Worm (Caenorhabditis elegans) whole organism, L2 larva: ENCODE results near the gene ZK673.11.
A peak's percentile ranks its signal among the peaks of the same experiment; 100 is the strongest.

Experiments used
- C34F6.9 ChIP-seq: fragments of 150-350 bp; optimal IDR thresholded peaks from 2 replicates; lab custom pipeline; 2014; ENCODE audit warnings: missing biosample characterization, missing genetic modification characterization
- F13H6.1 ChIP-seq: sonication (generic microtip); optimal IDR thresholded peaks from 2 replicates; lab custom pipeline; 2016; ENCODE audit warnings: missing genetic modification characterization, missing compliant biosample characterization
- Y55F3AM.14 ChIP-seq: fragments of 200-800 bp; sonication (Bioruptor generic); optimal IDR thresholded peaks from 2 replicates; lab custom pipeline; 2018; ENCODE audit warnings: mild to moderate bottlenecking, missing genetic modification characterization, missing compliant biosample characterization
- ZK546.5 ChIP-seq: sonication (generic microtip); optimal IDR thresholded peaks from 2 replicates; lab custom pipeline; 2017; ENCODE audit warnings: missing biosample characterization, missing genetic modification characterization
- alr-1 ChIP-seq: fragments of 150-350 bp; optimal IDR thresholded peaks from 2 replicates; lab custom pipeline; 2014; ENCODE audit warnings: missing biosample characterization, missing genetic modification characterization
- aly-2 ChIP-seq: fragments of 150-350 bp; optimal IDR thresholded peaks from 2 replicates; lab custom pipeline; 2014; ENCODE audit warnings: missing biosample characterization, missing genetic modification characterization
- ama-1 ChIP-seq: fragments of 150-350 bp; optimal IDR thresholded peaks from 2 replicates; lab custom pipeline; 2018; ENCODE audit warnings: inconsistent platforms
- blmp-1 ChIP-seq: sonication (generic microtip); optimal IDR thresholded peaks from 2 replicates; lab custom pipeline; 2017; ENCODE audit warnings: missing genetic modification characterization, mild to moderate bottlenecking, missing compliant biosample characterization, antibody characterized with exemption, moderate library complexity; ENCODE audit not compliant: insufficient read depth
- ceh-16 ChIP-seq: fragments of 150-350 bp; optimal IDR thresholded peaks from 2 replicates; lab custom pipeline; 2014; ENCODE audit warnings: missing biosample characterization, missing genetic modification characterization
- ceh-82 ChIP-seq: fragments of 150-350 bp; optimal IDR thresholded peaks from 2 replicates; lab custom pipeline; 2014; ENCODE audit warnings: missing biosample characterization, missing genetic modification characterization
- crh-2 ChIP-seq: sonication (generic microtip); optimal IDR thresholded peaks from 2 replicates; lab custom pipeline; 2017; ENCODE audit warnings: missing biosample characterization, missing genetic modification characterization
- dmd-4 ChIP-seq: sonication (generic microtip); optimal IDR thresholded peaks from 2 replicates; lab custom pipeline; 2017; ENCODE audit warnings: missing biosample characterization, missing genetic modification characterization
- egl-27 ChIP-seq: sonication (generic microtip); optimal IDR thresholded peaks from 3 replicates; lab custom pipeline; 2017; ENCODE audit warnings: missing biosample characterization, missing genetic modification reagents, missing genetic modification characterization
- elt-1 ChIP-seq: fragments of 150-350 bp; optimal IDR thresholded peaks from 2 replicates; lab custom pipeline; 2014; ENCODE audit warnings: missing biosample characterization, missing genetic modification characterization
- elt-3 ChIP-seq: sonication (generic microtip); optimal IDR thresholded peaks from 2 replicates; lab custom pipeline; 2017; ENCODE audit warnings: missing biosample characterization, missing genetic modification characterization
- fos-1 ChIP-seq: fragments of 150-350 bp; optimal IDR thresholded peaks from 2 replicates; lab custom pipeline; 2014; ENCODE audit warnings: missing biosample characterization, missing genetic modification characterization
- gmeb-1 ChIP-seq: fragments of 150-350 bp; optimal IDR thresholded peaks from 2 replicates; lab custom pipeline; 2014; ENCODE audit warnings: missing biosample characterization, missing genetic modification characterization
- lin-11 ChIP-seq: fragments of 150-350 bp; sonication (generic microtip); optimal IDR thresholded peaks from 2 replicates; lab custom pipeline; 2014; ENCODE audit warnings: missing biosample characterization, missing genetic modification characterization, inconsistent platforms, mixed read lengths
- lin-13 ChIP-seq: fragments of 150-350 bp; optimal IDR thresholded peaks from 2 replicates; lab custom pipeline; 2014; ENCODE audit warnings: missing biosample characterization, missing genetic modification reagents, missing genetic modification characterization
- lsy-2 ChIP-seq, 2 experiments: fragments of 150-350 bp in 1 of 2; sonication (generic microtip) in 1 of 2; optimal IDR thresholded peaks; 2 replicates each; lab custom pipeline; 2014 to 2017; ENCODE audit warnings: missing biosample characterization in 2 of 2, missing genetic modification characterization in 2 of 2
- mab-5 ChIP-seq: fragments of 150-350 bp; optimal IDR thresholded peaks from 2 replicates; lab custom pipeline; 2014; ENCODE audit warnings: missing biosample characterization, missing genetic modification characterization
- mdl-1 ChIP-seq, 2 experiments: fragments of 150-350 bp in 1 of 2; sonication (generic microtip) in 1 of 2; optimal IDR thresholded peaks; 2 replicates each; lab custom pipeline; 2017; ENCODE audit warnings: missing biosample characterization in 2 of 2, missing genetic modification characterization in 2 of 2
- nhr-10 ChIP-seq: sonication (generic microtip); optimal IDR thresholded peaks from 2 replicates; lab custom pipeline; 2017; ENCODE audit warnings: missing biosample characterization, missing genetic modification characterization
- nhr-11 ChIP-seq: fragments of 150-350 bp; optimal IDR thresholded peaks from 2 replicates; lab custom pipeline; 2014; ENCODE audit warnings: missing biosample characterization, missing genetic modification characterization
- nhr-12 ChIP-seq: fragments of 150-350 bp; optimal IDR thresholded peaks from 2 replicates; lab custom pipeline; 2014; ENCODE audit warnings: missing biosample characterization, missing genetic modification characterization
- nhr-129 ChIP-seq: fragments of 150-350 bp; optimal IDR thresholded peaks from 2 replicates; lab custom pipeline; 2014; ENCODE audit warnings: missing biosample characterization, missing genetic modification characterization
- nhr-21 ChIP-seq: fragments of 150-350 bp; optimal IDR thresholded peaks from 2 replicates; lab custom pipeline; 2014; ENCODE audit warnings: missing biosample characterization, missing genetic modification characterization
- nhr-237 ChIP-seq: fragments of 150-350 bp; optimal IDR thresholded peaks from 2 replicates; lab custom pipeline; 2014; ENCODE audit warnings: missing biosample characterization, missing genetic modification characterization
- nhr-25 ChIP-seq: fragments of 150-350 bp; sonication (generic microtip); optimal IDR thresholded peaks from 3 replicates; lab custom pipeline; 2014; ENCODE audit warnings: missing biosample characterization, missing genetic modification characterization
- nhr-6 ChIP-seq: fragments of 150-350 bp; optimal IDR thresholded peaks from 2 replicates; lab custom pipeline; 2014; ENCODE audit warnings: missing biosample characterization, missing genetic modification characterization
- nhr-77 ChIP-seq: fragments of 150-350 bp; optimal IDR thresholded peaks from 2 replicates; lab custom pipeline; 2014; ENCODE audit warnings: missing biosample characterization, missing genetic modification characterization
- sem-4 ChIP-seq: fragments of 150-350 bp; optimal IDR thresholded peaks from 2 replicates; lab custom pipeline; 2014; ENCODE audit warnings: missing biosample characterization, missing genetic modification reagents, missing genetic modification characterization
- skn-1 ChIP-seq: sonication (generic microtip); optimal IDR thresholded peaks from 2 replicates; lab custom pipeline; 2017; ENCODE audit warnings: missing biosample characterization, missing genetic modification characterization
- sma-3 ChIP-seq: sonication (generic microtip); optimal IDR thresholded peaks from 2 replicates; lab custom pipeline; 2016; ENCODE audit warnings: missing genetic modification reagents, missing genetic modification characterization, missing compliant biosample characterization
- sma-9 ChIP-seq, 2 experiments: fragments of 150-350 bp in 1 of 2; sonication (generic microtip) in 1 of 2; optimal IDR thresholded peaks; 2 replicates each; lab custom pipeline; 2014 to 2016; ENCODE audit warnings: missing genetic modification characterization in 2 of 2, mild to moderate bottlenecking in 1 of 2, missing biosample characterization in 1 of 2, missing compliant biosample characterization in 1 of 2, missing genetic modification reagents in 1 of 2, moderate library complexity in 1 of 2
- snpc-4 ChIP-seq: fragments of 150-350 bp; optimal IDR thresholded peaks from 2 replicates; lab custom pipeline; 2014; ENCODE audit warnings: missing biosample characterization, missing genetic modification characterization
- unc-39 ChIP-seq: fragments of 150-350 bp; optimal IDR thresholded peaks from 2 replicates; lab custom pipeline; 2014; ENCODE audit warnings: missing biosample characterization, missing genetic modification characterization
- unc-55 ChIP-seq: fragments of 150-350 bp; sonication (generic microtip); optimal IDR thresholded peaks from 3 replicates; lab custom pipeline; 2014; ENCODE audit warnings: missing biosample characterization, missing genetic modification reagents, missing genetic modification characterization
- unc-62 ChIP-seq: fragments of 150-350 bp; optimal IDR thresholded peaks from 2 replicates; lab custom pipeline; 2014; ENCODE audit warnings: missing biosample characterization, missing genetic modification reagents, missing genetic modification characterization
- zag-1 ChIP-seq: fragments of 150-350 bp; optimal IDR thresholded peaks from 2 replicates; lab custom pipeline; 2014; ENCODE audit warnings: missing biosample characterization, missing genetic modification characterization
- ztf-1 ChIP-seq: fragments of 200-800 bp; sonication (Bioruptor generic); conservative IDR thresholded peaks from 2 replicates; pipeline ENCODE4 v1.3.6; 2022; ENCODE audit warnings: missing genetic modification characterization, missing compliant biosample characterization
- ztf-11 ChIP-seq: sonication (generic microtip); optimal IDR thresholded peaks from 2 replicates; lab custom pipeline; 2017; ENCODE audit warnings: missing biosample characterization, missing genetic modification characterization
- ztf-4 ChIP-seq: fragments of 150-350 bp; optimal IDR thresholded peaks from 2 replicates; lab custom pipeline; 2014; ENCODE audit warnings: missing biosample characterization, missing genetic modification characterization

The ZK673.11 gene

DNA sequence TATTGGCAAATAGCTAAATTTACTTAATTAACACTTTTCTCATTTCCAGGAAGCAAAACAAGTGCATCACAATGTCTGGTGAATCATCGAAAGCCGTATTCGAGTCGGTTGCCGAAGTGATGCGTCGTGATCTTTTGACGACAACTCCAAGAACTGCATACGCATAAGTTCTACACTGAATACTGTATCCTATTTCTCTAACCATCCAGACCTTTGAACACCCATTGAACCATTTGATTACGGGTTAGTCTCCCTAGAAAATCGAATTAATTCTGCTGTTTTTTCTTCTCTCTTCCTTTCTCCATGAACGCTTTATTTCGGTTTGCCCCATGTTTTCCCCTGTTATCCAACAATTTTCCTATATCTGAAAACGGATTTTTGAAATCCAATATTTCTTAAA lies 7.4 kb upstream of the ZK673.11 start, which contains the start of gene lin-56:
Gene lin-56, plus strand, starts transcription at position 301 of the 400 bp plus-strand sequence.
- TF ChIP-seq ztf-1 (GFP tag; lab: Robert Waterston, UW): no peak
- TF ChIP-seq nhr-237 (tag; lab: Kevin White, UChicago): no peak
- no peak for TF ChIP-seq ceh-82 (tag; lab: Kevin White, UChicago)
- TF ChIP-seq nhr-25: no peak
- no peak for TF ChIP-seq nhr-12 (tag; lab: Kevin White, UChicago)
- no peak for TF ChIP-seq F13H6.1
- no peak for TF ChIP-seq unc-39
- TF ChIP-seq nhr-10 (tag; lab: Kevin White, UChicago): no peak
- no peak for TF ChIP-seq ztf-4 (tag; lab: Kevin White, UChicago)

DNA sequence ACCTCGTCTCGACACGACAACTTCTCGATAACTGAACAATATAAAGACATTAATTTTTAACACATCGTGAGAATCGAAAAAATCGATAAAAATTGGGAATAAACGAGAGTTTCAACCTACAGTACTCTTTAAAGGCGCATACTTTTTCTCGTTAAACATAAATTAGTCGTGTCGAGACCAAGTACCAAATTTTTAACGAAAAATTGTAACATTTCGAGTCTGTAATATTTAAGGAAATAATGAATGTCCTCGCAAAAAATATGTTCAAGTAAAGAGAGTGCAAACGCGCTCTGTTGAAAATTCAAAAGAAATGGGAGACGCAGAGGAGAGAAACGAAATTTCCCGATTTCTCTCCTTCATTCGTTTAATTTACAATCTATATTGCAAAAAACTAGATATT lies 6.7 kb upstream of the ZK673.11 start:
- TF ChIP-seq dmd-4 (tag; lab: Kevin White, UChicago) (no peak), lin-11 (tag; lab: Kevin White, UChicago) (no peak), blmp-1 (no peak), sma-3 (GFP tag; lab: Kevin White, UChicago) (no peak), zag-1 (tag; lab: Kevin White, UChicago) (no peak), alr-1 (no peak), egl-27 (no peak), nhr-77 (tag; lab: Kevin White, UChicago) (no peak), snpc-4 (tag; lab: Kevin White, UChicago) (no peak), ztf-11 (tag; lab: Kevin White, UChicago) (no peak), lsy-2 (tag; optimal IDR thresholded peaks at IDR 0.05; lab: Kevin White, UChicago) (peak in 1 of 2 experiments; percentile 28), ztf-4 (tag; lab: Kevin White, UChicago) (peak; percentile 60), mab-5 (tag; lab: Kevin White, UChicago) (no peak), lin-13 (GFP tag; lab: Kevin White, UChicago) (no peak), unc-39 (no peak), ZK546.5 (tag; lab: Kevin White, UChicago) (no peak), ceh-16 (tag; lab: Kevin White, UChicago) (no peak), sma-9 (GFP tag; optimal IDR thresholded peaks at IDR 0.05; lab: Kevin White, UChicago) (peak; percentile 12), sma-9 (tag; optimal IDR thresholded peaks at IDR 0.05; lab: Kevin White, UChicago) (no peak), unc-62 (GFP tag; lab: Kevin White, UChicago) (no peak), mdl-1 (tag; optimal IDR thresholded peaks at IDR 0.05; lab: Kevin White, UChicago) (no peak), elt-3 (tag; lab: Kevin White, UChicago) (no peak), ama-1 (lab: Kevin White, UChicago) (no peak), sem-4 (tag; lab: Kevin White, UChicago) (no peak), fos-1 (no peak), ztf-1 (GFP tag; lab: Robert Waterston, UW) (no peak), nhr-237 (tag; lab: Kevin White, UChicago) (no peak), crh-2 (peak; percentile 23), nhr-129 (tag; lab: Kevin White, UChicago) (peak; percentile 0), F13H6.1 (no peak), nhr-25 (peak; percentile 36), unc-55 (GFP tag; lab: Kevin White, UChicago) (peak; percentile 14), nhr-6 (tag; lab: Kevin White, UChicago) (peak; percentile 15), Y55F3AM.14 (no peak), skn-1 (tag; lab: Kevin White, UChicago) (no peak), nhr-21 (tag; lab: Kevin White, UChicago) (peak; percentile 24), nhr-10 (tag; lab: Kevin White, UChicago) (no peak), aly-2 (tag; lab: Kevin White, UChicago) (no peak), C34F6.9 (tag; lab: Kevin White, UChicago) (peak; percentile 49)

DNA sequence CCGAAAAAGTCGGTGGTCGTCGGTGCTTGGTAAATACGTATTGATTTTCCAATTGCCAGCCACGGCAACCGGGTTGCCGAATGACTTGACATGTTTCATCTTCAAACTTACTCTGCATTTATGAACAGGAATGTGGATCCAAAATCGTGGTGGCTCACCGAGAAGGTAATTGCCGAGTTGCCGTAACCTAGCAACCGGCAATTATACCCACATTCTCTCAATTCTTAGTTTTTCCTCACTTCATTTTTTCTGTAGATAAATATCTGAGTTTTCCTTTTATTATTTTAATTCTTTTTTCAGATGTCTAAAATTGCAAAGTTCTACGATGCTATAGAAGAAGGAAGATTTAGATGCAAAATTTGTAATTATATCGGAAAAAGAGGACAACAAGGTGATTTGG lies 4.5 kb upstream of the ZK673.11 start, which contains the start of gene ZK673.4:
Gene ZK673.4, plus strand, starts transcription at position 301 of the 400 bp plus-strand sequence.
- TF ChIP-seq sma-9 (GFP tag; optimal IDR thresholded peaks at IDR 0.05; lab: Kevin White, UChicago) (no peak), sma-9 (tag; optimal IDR thresholded peaks at IDR 0.05; lab: Kevin White, UChicago) (no peak), egl-27 (no peak), nhr-11 (tag; lab: Kevin White, UChicago) (no peak), ZK546.5 (tag; lab: Kevin White, UChicago) (no peak), unc-55 (GFP tag; lab: Kevin White, UChicago) (no peak), nhr-25 (no peak), ama-1 (lab: Kevin White, UChicago) (no peak), nhr-12 (tag; lab: Kevin White, UChicago) (no peak), ztf-11 (tag; lab: Kevin White, UChicago) (no peak), elt-1 (no peak), gmeb-1 (tag; lab: Kevin White, UChicago) (no peak), nhr-129 (tag; lab: Kevin White, UChicago) (no peak)
